Worm (Caenorhabditis elegans): Measurements from ENCODE around the gene somi-1.

ce11 chrV:13372821-13373220 is 18.4 kb downstream of the somi-1 start:
- no peak for TF ChIP-seq cnd-1 (tag; optimal IDR thresholded peaks at IDR 0.05)
- TF ChIP-seq elt-3 (tag; optimal IDR thresholded peaks at IDR 0.05) = no peak
- no peak for TF ChIP-seq ces-1 (GFP tag; optimal IDR thresholded peaks at IDR 0.05)
- no peak for TF ChIP-seq nhr-28 (tag; optimal IDR thresholded peaks at IDR 0.05)
- no peak for TF ChIP-seq lin-13 (tag; optimal IDR thresholded peaks at IDR 0.05)
- no peak for TF ChIP-seq blmp-1 (tag; optimal IDR thresholded peaks at IDR 0.05)
- TF ChIP-seq drap-1 (GFP tag; optimal IDR thresholded peaks at IDR 0.05) = no peak

Measured in whole organism, mixed stage, embryonic.